Fruit fly (Drosophila melanogaster): ENCODE measurements around the gene Poc1.

DNA sequence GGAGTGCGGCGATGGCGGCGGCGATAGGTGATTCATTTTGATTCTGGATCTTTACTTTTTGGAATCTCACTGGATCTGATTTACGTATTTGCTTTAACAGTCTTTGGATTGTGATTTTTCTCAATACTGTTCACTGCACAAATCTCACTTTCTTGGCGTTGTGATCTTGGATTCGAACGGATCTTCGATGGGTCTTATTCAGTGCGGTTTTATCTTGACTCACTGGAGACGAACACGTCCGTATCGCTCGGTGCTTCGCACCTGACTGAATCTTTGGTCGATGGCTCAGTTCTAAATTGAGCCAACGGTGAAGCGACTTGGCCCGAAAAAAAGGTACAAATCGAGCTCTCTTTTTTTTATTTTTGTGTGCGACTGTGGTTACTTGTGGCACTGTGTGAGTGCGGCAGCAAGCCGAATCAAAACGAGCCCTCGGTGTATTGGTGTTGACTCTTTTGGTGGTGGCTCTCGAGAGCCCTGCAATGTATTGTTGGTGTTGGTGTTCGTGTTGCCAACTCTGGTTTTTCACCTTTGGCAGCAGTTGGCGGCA lies 11.1 kb upstream of the Poc1 start, which contains the start of gene sens:
- no peak for TF ChIP-seq br (optimal IDR thresholded peaks at IDR 0.05)
- no peak for TF ChIP-seq CG8924 (tag; optimal IDR thresholded peaks at IDR 0.05)
- TF ChIP-seq CG11398 (GFP tag; optimal IDR thresholded peaks at IDR 0.05): no peak

All from whole organism, embryonic.